Fruit fly (Drosophila melanogaster): ENCODE measurements around the gene CG4822.
A peak's percentile ranks its signal among the peaks of the same experiment; 100 is the strongest.

Gene CG4822

dm6 chr2L:139610-140009 lies 18.1 kb upstream of the CG4822 start (continued):
- TF ChIP-seq ab (GFP tag; optimal IDR thresholded peaks at IDR 0.05): no peak

- TF ChIP-seq BtbVII (GFP tag; optimal IDR thresholded peaks at IDR 0.05): peak; percentile 1
- TF ChIP-seq dmrt99B (tag; optimal IDR thresholded peaks at IDR 0.05): no peak
- TF ChIP-seq CTCF (GFP tag; optimal IDR thresholded peaks at IDR 0.05): peak; percentile 60
- peak; percentile 28 for TF ChIP-seq HHEX (GFP tag; optimal IDR thresholded peaks at IDR 0.05)
- peak; percentile 63 for TF ChIP-seq D19A (tag; optimal IDR thresholded peaks at IDR 0.05)
- no peak for TF ChIP-seq tin (GFP tag; optimal IDR thresholded peaks at IDR 0.05)
- peak; percentile 3 for TF ChIP-seq kah (GFP tag; optimal IDR thresholded peaks at IDR 0.05)
- TF ChIP-seq CG2712 (tag; optimal IDR thresholded peaks at IDR 0.05): peak; percentile 10
- TF ChIP-seq E2f1 (GFP tag; IDR thresholded peaks at IDR 0.05): no peak
- peak; percentile 2 for TF ChIP-seq NfI (GFP tag; optimal IDR thresholded peaks at IDR 0.05)
- TF ChIP-seq row (GFP tag; IDR thresholded peaks at IDR 0.05): 0 out of 3 replicates have a peak, but pooled peaks have one; percentile 6
- no peak for TF ChIP-seq Dbx (GFP tag; IDR thresholded peaks at IDR 0.05)
- TF ChIP-seq HmgZ (tag; optimal IDR thresholded peaks at IDR 0.05): peak; percentile 47
- TF ChIP-seq CG13894 (tag; optimal IDR thresholded peaks at IDR 0.05): peak; percentile 43
- TF ChIP-seq Med (GFP tag): peak; percentile 59
- peak; percentile 54; the same call in 1 of the 2 replicates for TF ChIP-seq CG17612 (GFP tag; IDR thresholded peaks at IDR 0.05)
- TF ChIP-seq Bgb (GFP tag; IDR thresholded peaks at IDR 0.05; ENCODE audit: partially characterized antibody): 0 out of 2 replicates have a peak, but pooled peaks have one; percentile 23
- peak; percentile 33; the same call in 1 of the 2 replicates for TF ChIP-seq amos (GFP tag; IDR thresholded peaks at IDR 0.05; ENCODE audit: partially characterized antibody)
- no peak for TF ChIP-seq CG15601 (tag; optimal IDR thresholded peaks at IDR 0.05)
- TF ChIP-seq CG6791 (GFP tag; IDR thresholded peaks at IDR 0.05; ENCODE audit: partially characterized antibody): no peak
- TF ChIP-seq CG17359 (tag; optimal IDR thresholded peaks at IDR 0.05): peak; percentile 17
- peak; percentile 26; the same call in 1 of the 2 replicates for TF ChIP-seq CG9932 (GFP tag; IDR thresholded peaks at IDR 0.05)
- TF ChIP-seq B-H2 (GFP tag; optimal IDR thresholded peaks at IDR 0.05): no peak
- TF ChIP-seq CG8290 (GFP tag; optimal IDR thresholded peaks at IDR 0.05): peak; percentile 45
- peak in 1 of 2 experiments; percentile 45 for TF ChIP-seq CG8290 (tag; optimal IDR thresholded peaks at IDR 0.05)
- 0 out of 3 replicates have a peak, but pooled peaks have one; percentile 34 for TF ChIP-seq CG2199 (GFP tag; IDR thresholded peaks at IDR 0.05)
- 0 out of 2 replicates have a peak, but pooled peaks have one; percentile 16 for TF ChIP-seq Xrp1 (GFP tag; IDR thresholded peaks at IDR 0.05)
- TF ChIP-seq Vsx1 (GFP tag; optimal IDR thresholded peaks at IDR 0.05): no peak
- peak; percentile 22 for TF ChIP-seq lab (GFP tag; optimal IDR thresholded peaks at IDR 0.05)
Observed at dm6 chr2L:138063-138462, 16.5 kb upstream of the CG4822 start.

dm6 chr2L:136747-137709 lies 15.5 kb upstream of the CG4822 start:
- TF ChIP-seq CG7987 (GFP tag; optimal IDR thresholded peaks at IDR 0.05) (peak; percentile 79), al (GFP tag; IDR thresholded peaks at IDR 0.05) (no peak), Fer2 (tag; optimal IDR thresholded peaks at IDR 0.05) (no peak), Rfx (GFP tag; IDR thresholded peaks at IDR 0.05) (no peak), D (optimal IDR thresholded peaks at IDR 0.05) (no peak), D (GFP tag; optimal IDR thresholded peaks at IDR 0.05) (no peak), Mes4 (GFP tag; optimal IDR thresholded peaks at IDR 0.05) (no peak), Lim3 (GFP tag; IDR thresholded peaks at IDR 0.05) (no peak), CG18599 (GFP tag; optimal IDR thresholded peaks at IDR 0.05) (peak; percentile 20), bsh (GFP tag; optimal IDR thresholded peaks at IDR 0.05) (no peak), fru (optimal IDR thresholded peaks at IDR 0.05) (no peak), Hr78 (GFP tag; optimal IDR thresholded peaks at IDR 0.05) (peak in 1 of 2 experiments; percentile 55), Dp (GFP tag; optimal IDR thresholded peaks at IDR 0.05) (no peak), btn (GFP tag; optimal IDR thresholded peaks at IDR 0.05) (no peak), nmo (GFP tag; optimal IDR thresholded peaks at IDR 0.05) (no peak), CG7357 (GFP tag; IDR thresholded peaks at IDR 0.05) (no peak), CG4617 (GFP tag; optimal IDR thresholded peaks at IDR 0.05; ENCODE audit: borderline replicate concordance) (no peak), Hr3 (GFP tag; optimal IDR thresholded peaks at IDR 0.05) (no peak)

Measured in whole organism, embryonic.